Fruit fly (Drosophila melanogaster) whole organism, pupa: ENCODE data around the gene Samuel.

Experiments used
- CG12605 ChIP-seq: fragments of 200-800 bp; sonication (Bioruptor generic); IDR thresholded peaks from 2 replicates; pipeline ENCODE4 v1.3.6; 2022; ENCODE audit warnings: missing biosample characterization, missing genetic modification characterization
- Ets98B ChIP-seq: fragments of 200-800 bp; sonication (Bioruptor generic); IDR thresholded peaks from 2 replicates; pipeline ENCODE4 v1.3.6; 2022; ENCODE audit warnings: missing biosample characterization, missing genetic modification characterization
- Pif1B ChIP-seq: fragments of 200-800 bp; sonication (Bioruptor generic); optimal IDR thresholded peaks from 3 replicates; lab custom pipeline; 2016; ENCODE audit warnings: missing biosample characterization, missing genetic modification characterization
- Snoo ChIP-seq: fragments of 200-800 bp; sonication (Bioruptor generic); optimal IDR thresholded peaks from 3 replicates; lab custom pipeline; 2017; ENCODE audit warnings: missing biosample characterization, mild to moderate bottlenecking, missing genetic modification characterization, inconsistent platforms
- gl ChIP-seq: fragments of 200-800 bp; sonication (Bioruptor generic); optimal IDR thresholded peaks from 2 replicates; lab custom pipeline; 2018; ENCODE audit warnings: missing biosample characterization, mild to moderate bottlenecking, missing genetic modification characterization
- rn ChIP-seq: fragments of 200-800 bp; sonication (Bioruptor generic); IDR thresholded peaks from 2 replicates; pipeline ENCODE4 v1.3.6; 2022; ENCODE audit warnings: missing biosample characterization, missing genetic modification characterization

DNA sequence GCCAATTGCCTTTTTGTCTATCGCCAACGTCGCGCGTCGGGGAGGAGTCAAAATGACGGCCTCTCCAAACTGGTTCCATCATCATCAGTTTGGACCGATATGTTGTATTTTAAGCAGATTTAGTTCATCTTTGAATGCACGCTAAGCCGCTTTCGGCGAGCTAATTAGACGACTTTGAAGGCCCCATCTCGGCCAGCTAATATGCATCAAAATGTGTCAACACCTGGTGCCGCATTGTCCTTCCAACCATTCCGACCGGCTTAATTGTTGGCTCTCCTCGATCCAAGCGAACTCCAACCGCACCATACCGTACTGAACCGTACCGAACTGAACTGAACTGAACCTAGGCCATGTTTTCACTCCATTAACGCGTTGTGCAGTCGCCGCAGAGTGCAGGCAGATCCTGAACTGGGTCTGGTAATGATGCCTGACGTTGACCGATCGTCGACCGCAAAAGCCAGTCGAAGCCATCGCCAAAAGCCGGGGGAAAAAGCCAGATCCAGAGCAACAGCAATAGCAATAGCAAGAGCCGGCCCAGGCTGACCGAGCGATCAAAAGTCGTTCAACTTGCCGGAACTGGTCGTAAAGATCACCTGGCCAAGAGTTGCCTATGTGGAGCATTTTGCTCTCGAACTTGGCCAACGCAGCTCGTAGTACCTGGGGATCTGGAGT is 38.8 kb downstream of the Samuel start:
- TF ChIP-seq CG12605 (GFP tag; lab: Robert Waterston, UW) = no peak
- TF ChIP-seq Ets98B = no peak
- no peak for TF ChIP-seq rn (GFP tag; lab: Robert Waterston, UW)
- no peak for TF ChIP-seq Pif1B
- no peak for TF ChIP-seq gl
- no peak for TF ChIP-seq Snoo (tag; lab: Kevin White, UChicago)
